Worm (Caenorhabditis elegans) whole organism, late embryonic: ENCODE results near the gene grd-2.

Source experiments
- K09A11.1 ChIP-seq: sonication (generic microtip); optimal IDR thresholded peaks from 2 replicates; lab custom pipeline; 2017; ENCODE audit warnings: antibody characterized with exemption, mild to moderate bottlenecking, missing genetic modification characterization, missing compliant biosample characterization; ENCODE audit not compliant: insufficient read depth
- fax-1 ChIP-seq: sonication (generic microtip); optimal IDR thresholded peaks from 2 replicates; lab custom pipeline; 2016; ENCODE audit warnings: missing genotype, missing genetic modification characterization, missing compliant biosample characterization
- hlh-8 ChIP-seq: sonication (generic microtip); optimal IDR thresholded peaks from 2 replicates; lab custom pipeline; 2016; ENCODE audit warnings: missing genotype, missing genetic modification characterization, missing compliant biosample characterization
- nhr-11 ChIP-seq: fragments of 150-350 bp; optimal IDR thresholded peaks from 2 replicates; lab custom pipeline; 2014; ENCODE audit warnings: missing biosample characterization, missing genetic modification characterization
- pag-3 ChIP-seq: sonication (generic microtip); optimal IDR thresholded peaks from 2 replicates; lab custom pipeline; 2016; ENCODE audit warnings: missing compliant biosample characterization, missing genetic modification characterization, borderline replicate concordance
- pqm-1 ChIP-seq: sonication (generic microtip); optimal IDR thresholded peaks from 2 replicates; lab custom pipeline; 2016; ENCODE audit warnings: missing genetic modification characterization, missing compliant biosample characterization

- no peak for TF ChIP-seq K09A11.1 (tag; lab: Kevin White, UChicago)
- TF ChIP-seq hlh-8 (tag; lab: Kevin White, UChicago) = no peak
- no peak for TF ChIP-seq pag-3 (tag; lab: Kevin White, UChicago)
- TF ChIP-seq nhr-11 = no peak
- no peak for TF ChIP-seq pqm-1 (tag; lab: Kevin White, UChicago)
- TF ChIP-seq fax-1 (tag; lab: Kevin White, UChicago) = no peak
Observed at ce11 chrV:20655174-20655573, 45.6 kb downstream of the grd-2 start.
